Worm (Caenorhabditis elegans) whole organism, L3 larva: ENCODE data around the gene atln-2.
A peak's percentile ranks its signal among the peaks of the same experiment; 100 is the strongest.

Experiments
- daf-12 ChIP-seq: fragments of 150-350 bp; optimal IDR thresholded peaks from 2 replicates; lab custom pipeline; 2014; ENCODE audit warnings: missing biosample characterization, missing genetic modification reagents, missing genetic modification characterization
- egl-27 ChIP-seq: sonication (generic microtip); optimal IDR thresholded peaks from 4 replicates; lab custom pipeline; 2017; ENCODE audit warnings: missing biosample characterization, missing genetic modification reagents, missing genetic modification characterization
- elt-2 ChIP-seq: sonication (generic microtip); optimal IDR thresholded peaks from 2 replicates; lab custom pipeline; 2016; ENCODE audit warnings: missing genetic modification reagents, mild to moderate bottlenecking, missing genetic modification characterization, missing compliant biosample characterization
- elt-3 ChIP-seq, 3 experiments: fragments of 150-350 bp in 1 of 3; sonication (generic microtip) in 2 of 3; optimal IDR thresholded peaks; 2 replicates in 2 of 3; 4 replicates in 1 of 3; lab custom pipeline; 2014 to 2017; ENCODE audit warnings: missing biosample characterization in 3 of 3, missing genetic modification characterization in 3 of 3
- nfya-1 ChIP-seq: sonication (generic microtip); optimal IDR thresholded peaks from 2 replicates; lab custom pipeline; 2017; ENCODE audit warnings: missing genetic modification characterization, mild to moderate bottlenecking, missing compliant biosample characterization, antibody characterized with exemption, moderate library complexity; ENCODE audit not compliant: insufficient read depth
- nhr-11 ChIP-seq: fragments of 150-350 bp; optimal IDR thresholded peaks from 2 replicates; lab custom pipeline; 2014; ENCODE audit warnings: missing biosample characterization, missing genetic modification characterization
- nhr-12 ChIP-seq: fragments of 150-350 bp; optimal IDR thresholded peaks from 2 replicates; lab custom pipeline; 2014; ENCODE audit warnings: missing biosample characterization, missing genetic modification characterization
- nhr-23 ChIP-seq: fragments of 150-350 bp; optimal IDR thresholded peaks from 2 replicates; lab custom pipeline; 2014; ENCODE audit warnings: missing biosample characterization, missing genetic modification reagents, missing genetic modification characterization
- nhr-237 ChIP-seq: fragments of 150-350 bp; optimal IDR thresholded peaks from 2 replicates; lab custom pipeline; 2014; ENCODE audit warnings: missing biosample characterization, missing genetic modification characterization
- pha-4 ChIP-seq: fragments of 150-350 bp; optimal IDR thresholded peaks from 2 replicates; lab custom pipeline; 2014; ENCODE audit warnings: missing biosample characterization, missing genetic modification reagents, missing genetic modification characterization
- zag-1 ChIP-seq: fragments of 150-350 bp; optimal IDR thresholded peaks from 2 replicates; lab custom pipeline; 2014; ENCODE audit warnings: missing biosample characterization, missing genetic modification characterization

ce11 chrIV:15016984-15017383, 35.6 kb downstream of the atln-2 start:
- peak; percentile 24 for TF ChIP-seq nfya-1 (tag; lab: Kevin White, UChicago)
- TF ChIP-seq nhr-237 (tag; lab: Kevin White, UChicago): no peak
- no peak for TF ChIP-seq zag-1 (tag; lab: Kevin White, UChicago)
- no peak for TF ChIP-seq elt-3 (tag; optimal IDR thresholded peaks at IDR 0.05; lab: Kevin White, UChicago)
- no peak for TF ChIP-seq nhr-12 (tag; lab: Kevin White, UChicago)
- no peak for TF ChIP-seq egl-27 (tag; lab: Kevin White, UChicago)
- no peak for TF ChIP-seq nhr-23 (tag; lab: Kevin White, UChicago)
- no peak for TF ChIP-seq pha-4
- no peak for TF ChIP-seq elt-2 (tag; lab: Kevin White, UChicago)
- TF ChIP-seq nhr-11 (tag; lab: Kevin White, UChicago): no peak
- TF ChIP-seq daf-12 (tag; lab: Kevin White, UChicago): no peak
